Fruit fly (Drosophila melanogaster) whole organism, prepupa: Measurements from ENCODE around the gene CG42237.
A peak's percentile ranks its signal among the peaks of the same experiment; 100 is the strongest.

Experiments used
- Blimp-1 ChIP-seq: fragments of 200-800 bp; sonication (Bioruptor generic); optimal IDR thresholded peaks from 3 replicates; lab custom pipeline; 2017; ENCODE audit warnings: missing biosample characterization, missing genetic modification characterization, mild to moderate bottlenecking, moderate library complexity, missing genetic modification reagents
- CG10631 ChIP-seq: fragments of 200-800 bp; sonication (Bioruptor generic); optimal IDR thresholded peaks from 2 replicates; lab custom pipeline; 2016; ENCODE audit warnings: missing biosample characterization, missing genetic modification characterization
- CG10669 ChIP-seq: fragments of 200-800 bp; sonication (Bioruptor generic); optimal IDR thresholded peaks from 3 replicates; lab custom pipeline; 2018; ENCODE audit warnings: missing biosample characterization, mild to moderate bottlenecking, missing genetic modification characterization, moderate library complexity
- CG11294 ChIP-seq: fragments of 200-800 bp; sonication (Bioruptor generic); IDR thresholded peaks from 2 replicates; pipeline ENCODE4 v1.3.6; 2022; ENCODE audit warnings: missing biosample characterization, missing genetic modification characterization
- CG11762 ChIP-seq: fragments of 200-800 bp; sonication (Bioruptor generic); optimal IDR thresholded peaks from 3 replicates; lab custom pipeline; 2016; ENCODE audit warnings: missing biosample characterization, missing genetic modification characterization; ENCODE audit not compliant: insufficient read depth
- CG15336 ChIP-seq: fragments of 200-800 bp; sonication (Bioruptor generic); IDR thresholded peaks from 2 replicates; pipeline ENCODE4 v1.3.6; 2022; ENCODE audit warnings: missing biosample characterization, missing genetic modification characterization
- CG1621 ChIP-seq: fragments of 200-800 bp; sonication (Bioruptor generic); optimal IDR thresholded peaks from 3 replicates; lab custom pipeline; 2018; ENCODE audit warnings: missing biosample characterization, mild to moderate bottlenecking, missing genetic modification characterization
- CG3032 ChIP-seq: fragments of 200-800 bp; optimal IDR thresholded peaks from 2 replicates; lab custom pipeline; 2019; ENCODE audit warnings: missing biosample characterization, mild to moderate bottlenecking, missing genetic modification characterization, moderate library complexity
- CG31627 ChIP-seq: fragments of 200-800 bp; sonication (Bioruptor generic); optimal IDR thresholded peaks from 3 replicates; lab custom pipeline; 2016; ENCODE audit warnings: missing biosample characterization, missing genetic modification characterization
- CG32006 ChIP-seq: fragments of 200-800 bp; sonication (Bioruptor generic); optimal IDR thresholded peaks from 3 replicates; lab custom pipeline; 2017; ENCODE audit warnings: missing biosample characterization, mild to moderate bottlenecking, missing genetic modification characterization
- CG4318 ChIP-seq: fragments of 200-800 bp; sonication (Bioruptor generic); optimal IDR thresholded peaks from 3 replicates; lab custom pipeline; 2017; ENCODE audit warnings: missing biosample characterization, mild to moderate bottlenecking, missing genetic modification characterization
- CG6276 ChIP-seq: fragments of 200-800 bp; sonication (Bioruptor generic); optimal IDR thresholded peaks from 2 replicates; lab custom pipeline; 2017; ENCODE audit warnings: missing biosample characterization, mild to moderate bottlenecking, missing genetic modification characterization
- CG6808 ChIP-seq: fragments of 200-800 bp; sonication (Bioruptor generic); optimal IDR thresholded peaks from 3 replicates; lab custom pipeline; 2017; ENCODE audit warnings: missing biosample characterization, missing genetic modification characterization, mild to moderate bottlenecking, moderate library complexity, missing genetic modification reagents
- CG6854 ChIP-seq: fragments of 200-800 bp; sonication (Bioruptor generic); optimal IDR thresholded peaks from 2 replicates; lab custom pipeline; 2017; ENCODE audit warnings: missing biosample characterization, mild to moderate bottlenecking, missing genetic modification characterization
- CG7368 ChIP-seq: fragments of 200-800 bp; sonication (Bioruptor generic); optimal IDR thresholded peaks from 3 replicates; lab custom pipeline; 2016; ENCODE audit warnings: missing biosample characterization, missing genetic modification characterization
- CG8119 ChIP-seq: fragments of 200-800 bp; sonication (Bioruptor generic); IDR thresholded peaks from 3 replicates; pipeline ENCODE4 v1.3.6; 2022; ENCODE audit warnings: missing biosample characterization, missing genetic modification characterization
- CG8319 ChIP-seq: fragments of 200-800 bp; sonication (Bioruptor generic); optimal IDR thresholded peaks from 3 replicates; lab custom pipeline; 2016; ENCODE audit warnings: missing biosample characterization, missing genetic modification characterization
- CG9139 ChIP-seq: fragments of 200-800 bp; sonication (Bioruptor generic); optimal IDR thresholded peaks from 3 replicates; lab custom pipeline; 2017; ENCODE audit warnings: missing biosample characterization, mild to moderate bottlenecking, missing genetic modification characterization
- Eip78C ChIP-seq: fragments of 200-800 bp; sonication (Bioruptor generic); peaks from one replicate; lab custom pipeline; 2016; ENCODE audit warnings: missing biosample characterization, missing genetic modification characterization
- Eip93F ChIP-seq: fragments of 200-800 bp; sonication (Bioruptor generic); optimal IDR thresholded peaks from 2 replicates; lab custom pipeline; 2016; ENCODE audit warnings: missing biosample characterization, mild to moderate bottlenecking, missing genetic modification characterization
- Ets21C ChIP-seq: fragments of 200-800 bp; sonication (Bioruptor generic); optimal IDR thresholded peaks from 3 replicates; lab custom pipeline; 2016; ENCODE audit warnings: missing biosample characterization, missing genetic modification characterization
- Ets96B ChIP-seq: fragments of 200-800 bp; optimal IDR thresholded peaks from 2 replicates; lab custom pipeline; 2019; ENCODE audit warnings: missing biosample characterization, mild to moderate bottlenecking, missing genetic modification characterization, moderate library complexity
- Gug ChIP-seq: fragments of 200-800 bp; sonication (Bioruptor generic); IDR thresholded peaks from 2 replicates; pipeline ENCODE4 v1.3.6; 2022; ENCODE audit warnings: missing biosample characterization, missing genetic modification characterization
- Hr38 ChIP-seq: sonication (Bioruptor generic); optimal IDR thresholded peaks from 2 replicates; lab custom pipeline; 2016; ENCODE audit warnings: missing biosample characterization, missing genetic modification characterization
- Hr39 ChIP-seq: fragments of 200-800 bp; sonication (Bioruptor generic); optimal IDR thresholded peaks from 2 replicates; lab custom pipeline; 2016; ENCODE audit warnings: missing biosample characterization, missing genetic modification characterization
- Hr4 ChIP-seq: fragments of 200-800 bp; sonication (Bioruptor generic); optimal IDR thresholded peaks from 3 replicates; lab custom pipeline; 2016; ENCODE audit warnings: missing biosample characterization, missing genetic modification characterization
- Lpt ChIP-seq: fragments of 200-800 bp; sonication (Bioruptor generic); optimal IDR thresholded peaks from 3 replicates; lab custom pipeline; 2016; ENCODE audit warnings: missing biosample characterization, missing genetic modification characterization
- Met ChIP-seq: fragments of 200-800 bp; sonication (Bioruptor generic); optimal IDR thresholded peaks from 3 replicates; lab custom pipeline; 2016; ENCODE audit warnings: missing biosample characterization, missing genetic modification characterization
- OdsH ChIP-seq: fragments of 200-800 bp; sonication (Bioruptor generic); optimal IDR thresholded peaks from 3 replicates; lab custom pipeline; 2016; ENCODE audit warnings: missing biosample characterization, missing genetic modification characterization
- Smox ChIP-seq: fragments of 200-800 bp; sonication (Bioruptor generic); optimal IDR thresholded peaks from 3 replicates; lab custom pipeline; 2016; ENCODE audit warnings: missing biosample characterization, missing genetic modification characterization
- Sox102F ChIP-seq: fragments of 200-800 bp; sonication (Bioruptor generic); optimal IDR thresholded peaks from 2 replicates; lab custom pipeline; 2016; ENCODE audit warnings: missing biosample characterization, mild to moderate bottlenecking, missing genetic modification characterization
- Sox15 ChIP-seq: fragments of 200-800 bp; sonication (Bioruptor generic); optimal IDR thresholded peaks from 3 replicates; lab custom pipeline; 2016; ENCODE audit warnings: missing biosample characterization, missing genetic modification characterization
- achi ChIP-seq: fragments of 200-800 bp; sonication (Bioruptor generic); optimal IDR thresholded peaks from 3 replicates; lab custom pipeline; 2016; ENCODE audit warnings: missing biosample characterization, missing genetic modification characterization
- acj6 ChIP-seq: fragments of 200-800 bp; sonication (Bioruptor generic); optimal IDR thresholded peaks from 3 replicates; lab custom pipeline; 2016; ENCODE audit warnings: missing biosample characterization, missing genetic modification characterization
- cyc ChIP-seq: fragments of 200-800 bp; sonication (Bioruptor generic); optimal IDR thresholded peaks from 3 replicates; lab custom pipeline; 2016; ENCODE audit warnings: missing biosample characterization, missing genetic modification characterization
- eg ChIP-seq: fragments of 200-800 bp; sonication (Bioruptor generic); IDR thresholded peaks from 3 replicates; pipeline ENCODE4 v1.3.6; 2022; ENCODE audit warnings: missing biosample characterization, missing genetic modification characterization
- esn ChIP-seq: fragments of 200-800 bp; sonication (Bioruptor generic); optimal IDR thresholded peaks from 2 replicates; lab custom pipeline; 2016; ENCODE audit warnings: missing biosample characterization, mild to moderate bottlenecking, missing genetic modification characterization, moderate library complexity
- fd59A ChIP-seq: fragments of 200-800 bp; sonication (Bioruptor generic); optimal IDR thresholded peaks from 2 replicates; lab custom pipeline; 2017; ENCODE audit warnings: missing biosample characterization, mild to moderate bottlenecking, missing genetic modification characterization, missing genetic modification reagents
- fkh ChIP-seq: fragments of 200-800 bp; sonication (Bioruptor generic); optimal IDR thresholded peaks from 3 replicates; lab custom pipeline; 2017; ENCODE audit warnings: missing biosample characterization, mild to moderate bottlenecking, missing genetic modification characterization, moderate library complexity
- pdm3 ChIP-seq: fragments of 200-800 bp; sonication (Bioruptor generic); optimal IDR thresholded peaks from 3 replicates; lab custom pipeline; 2016; ENCODE audit warnings: missing biosample characterization, missing genetic modification characterization
- spab ChIP-seq: fragments of 200-800 bp; sonication (Bioruptor generic); optimal IDR thresholded peaks from 2 replicates; lab custom pipeline; 2017; ENCODE audit warnings: missing biosample characterization, mild to moderate bottlenecking, missing genetic modification characterization, missing genetic modification reagents
- ss ChIP-seq, 2 experiments: fragments of 200-800 bp; sonication (Bioruptor generic); optimal IDR thresholded peaks; 2 replicates in 1 of 2; 3 replicates in 1 of 2; lab custom pipeline; 2017 to 2018; ENCODE audit warnings: mild to moderate bottlenecking in 2 of 2, missing biosample characterization in 2 of 2, missing genetic modification characterization in 2 of 2, moderate library complexity in 1 of 2
- svp ChIP-seq: fragments of 200-800 bp; sonication (Bioruptor generic); peaks from one replicate; lab custom pipeline; 2016; ENCODE audit warnings: missing biosample characterization, missing genetic modification characterization
- topi ChIP-seq: fragments of 200-800 bp; sonication (Bioruptor generic); optimal IDR thresholded peaks from 3 replicates; lab custom pipeline; 2016; ENCODE audit warnings: missing biosample characterization, missing genetic modification characterization

The CG42237 gene

DNA sequence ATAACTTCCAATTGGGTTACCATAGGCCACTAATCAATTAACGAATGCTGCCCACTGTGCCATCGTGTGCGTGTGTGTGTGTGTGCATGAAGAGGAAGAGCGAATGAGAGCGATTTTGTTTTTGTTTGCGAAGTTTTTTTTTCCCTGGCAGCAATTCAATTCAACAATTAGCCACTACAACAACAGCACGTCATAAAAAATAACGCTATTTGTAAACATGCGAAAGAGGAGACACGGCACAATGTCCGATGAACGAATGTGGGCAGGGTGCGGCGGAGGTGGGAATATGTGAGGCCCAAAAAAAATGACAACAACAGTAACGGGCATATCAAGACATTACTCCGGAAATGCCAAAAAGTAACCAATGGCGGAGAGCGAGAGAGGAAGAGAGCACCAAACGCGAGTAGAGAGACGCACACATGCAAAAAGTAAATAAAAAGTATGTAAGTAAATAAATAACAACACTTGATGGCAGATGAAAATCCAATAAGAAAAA is 27.6 kb upstream of the CG42237 start (continued):
- no peak for TF ChIP-seq esn (GFP tag; lab: Kevin White, UChicago)
- TF ChIP-seq Blimp-1: no peak
- no peak for TF ChIP-seq spab (GFP tag; lab: Kevin White, UChicago)
- TF ChIP-seq CG31627 (GFP tag; lab: Kevin White, UChicago): no peak
- TF ChIP-seq Hr4 (GFP tag; lab: Kevin White, UChicago): peak; percentile 39
- TF ChIP-seq svp (GFP tag; lab: Kevin White, UChicago): no peak
- TF ChIP-seq acj6: no peak
- no peak for TF ChIP-seq Hr39 (GFP tag; lab: Kevin White, UChicago)
- TF ChIP-seq CG8319 (GFP tag; lab: Kevin White, UChicago): no peak
- TF ChIP-seq Eip93F (GFP tag; lab: Kevin White, UChicago): no peak
- TF ChIP-seq Sox102F: no peak
- peak; percentile 26 for TF ChIP-seq Eip78C (GFP tag; lab: Kevin White, UChicago)

DNA sequence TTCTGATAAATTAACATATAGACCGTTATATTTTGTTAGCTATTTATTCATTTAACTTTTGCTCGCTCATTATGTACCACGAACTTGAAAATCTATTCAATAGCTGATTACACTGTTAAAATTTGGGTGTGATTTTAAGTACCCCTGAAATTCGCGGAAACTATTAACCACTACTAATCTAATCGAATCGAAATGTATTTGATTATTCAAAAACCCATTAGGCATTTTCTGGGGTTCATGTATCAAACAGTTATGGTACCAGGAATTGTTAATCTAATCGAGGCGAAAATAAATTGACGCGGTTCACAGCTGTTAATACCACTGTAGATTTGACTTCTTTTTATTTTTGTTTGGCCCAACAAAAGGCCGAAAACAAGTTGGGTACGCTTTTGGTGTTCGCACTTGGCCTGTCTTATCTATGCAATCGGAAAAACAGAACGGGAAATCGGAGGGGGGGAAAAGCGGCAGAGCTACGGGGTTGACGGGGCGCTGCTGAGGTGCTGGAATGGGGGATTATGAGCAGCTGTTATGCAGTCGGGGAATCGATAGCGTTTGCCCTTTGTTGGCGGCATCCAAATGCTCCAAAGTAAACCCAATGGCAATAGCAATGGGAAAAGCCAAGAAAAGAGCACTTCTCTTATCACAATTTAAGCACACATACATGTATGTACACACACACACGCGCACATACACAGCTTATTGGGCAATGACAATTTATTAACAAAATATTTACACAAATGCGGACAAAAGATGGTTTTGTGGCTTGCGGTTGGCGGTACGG is 26.7 kb upstream of the CG42237 start:
- TF ChIP-seq topi (GFP tag; lab: Kevin White, UChicago): peak; percentile 7
- TF ChIP-seq CG3032 (tag; lab: Kevin White, UChicago): no peak
- peak; percentile 32 for TF ChIP-seq Hr39 (GFP tag; lab: Kevin White, UChicago)
- TF ChIP-seq Ets96B: no peak
- TF ChIP-seq CG1621 (tag; lab: Kevin White, UChicago): no peak
- no peak for TF ChIP-seq ss (GFP tag; optimal IDR thresholded peaks at IDR 0.05; lab: Kevin White, UChicago)
- peak; percentile 1 for TF ChIP-seq CG10631 (GFP tag; lab: Kevin White, UChicago)
- TF ChIP-seq Eip93F (GFP tag; lab: Kevin White, UChicago): no peak
- TF ChIP-seq OdsH (GFP tag; lab: Kevin White, UChicago): peak; percentile 32
- no peak for TF ChIP-seq eg (GFP tag; lab: Robert Waterston, UW)
- no peak for TF ChIP-seq CG6276 (GFP tag; lab: Kevin White, UChicago)
- no peak for TF ChIP-seq CG8119
- peak; percentile 23 for TF ChIP-seq cyc (GFP tag; lab: Kevin White, UChicago)
- TF ChIP-seq Gug (GFP tag; lab: Robert Waterston, UW): no peak
- TF ChIP-seq Eip78C (GFP tag; lab: Kevin White, UChicago): peak; percentile 59
- peak; percentile 19 for TF ChIP-seq CG10669 (GFP tag; lab: Kevin White, UChicago)
- peak; percentile 49 for TF ChIP-seq Hr4 (GFP tag; lab: Kevin White, UChicago)
- no peak for TF ChIP-seq achi (GFP tag; lab: Kevin White, UChicago)
- TF ChIP-seq CG6808 (GFP tag; lab: Kevin White, UChicago): no peak
- no peak for TF ChIP-seq CG9139
- no peak for TF ChIP-seq pdm3
- no peak for TF ChIP-seq CG6854 (GFP tag; lab: Kevin White, UChicago)
- TF ChIP-seq fd59A (GFP tag; lab: Kevin White, UChicago): no peak
- TF ChIP-seq Met (GFP tag; lab: Kevin White, UChicago): no peak
- no peak for TF ChIP-seq CG11762 (GFP tag; lab: Kevin White, UChicago)
- peak; percentile 87 for TF ChIP-seq fkh (GFP tag; lab: Kevin White, UChicago)
- no peak for TF ChIP-seq CG8319 (GFP tag; lab: Kevin White, UChicago)
- TF ChIP-seq CG11294 (GFP tag; lab: Robert Waterston, UW): no peak
- peak; percentile 33 for TF ChIP-seq CG4318 (GFP tag; lab: Kevin White, UChicago)
- TF ChIP-seq CG15336 (GFP tag; lab: Robert Waterston, UW): no peak
- no peak for TF ChIP-seq Blimp-1
- no peak for TF ChIP-seq CG7368 (GFP tag; lab: Kevin White, UChicago)
- TF ChIP-seq spab (GFP tag; lab: Kevin White, UChicago): no peak
- no peak for TF ChIP-seq Hr38 (GFP tag; lab: Kevin White, UChicago)
- peak; percentile 19 for TF ChIP-seq esn (GFP tag; lab: Kevin White, UChicago)
- no peak for TF ChIP-seq Lpt
- peak; percentile 53 for TF ChIP-seq CG32006 (GFP tag; lab: Kevin White, UChicago)
- no peak for TF ChIP-seq Sox15 (GFP tag; lab: Kevin White, UChicago)
- TF ChIP-seq svp (GFP tag; lab: Kevin White, UChicago): peak; percentile 67
- no peak for TF ChIP-seq CG31627 (GFP tag; lab: Kevin White, UChicago)
- no peak for TF ChIP-seq acj6
- peak; percentile 13 for TF ChIP-seq Ets21C (GFP tag; lab: Kevin White, UChicago)
- no peak for TF ChIP-seq Smox
